Worm (Caenorhabditis elegans) whole organism, young adult: Measurements from ENCODE around the gene Y57G11C.20.

ENCODE experiments used
- B0019.2 ChIP-seq: fragments of 200-800 bp; sonication (Bioruptor generic); conservative IDR thresholded peaks from 2 replicates; pipeline ENCODE4 v1.3.6; 2022; ENCODE audit warnings: missing genetic modification reagents, missing genetic modification characterization, missing compliant biosample characterization
- B0035.1 ChIP-seq: sonication (generic microtip); optimal IDR thresholded peaks from 2 replicates; lab custom pipeline; 2016; ENCODE audit warnings: missing genetic modification characterization, mild to moderate bottlenecking, missing compliant biosample characterization, missing genotype, missing genetic modification reagents
- B0261.1 ChIP-seq: sonication (generic microtip); optimal IDR thresholded peaks from 2 replicates; lab custom pipeline; 2016; ENCODE audit warnings: mild to moderate bottlenecking, missing genetic modification characterization, moderate library complexity, missing compliant biosample characterization
- C06A6.2 ChIP-seq: fragments of 200-800 bp; sonication (Bioruptor generic); conservative IDR thresholded peaks from 2 replicates; pipeline ENCODE4 v1.3.6; 2022; ENCODE audit warnings: missing genetic modification characterization, missing compliant biosample characterization
- C17E4.6 ChIP-seq: fragments of 200-800 bp; sonication (Bioruptor generic); IDR thresholded peaks from 2 replicates; pipeline ENCODE4 v1.3.6; 2022; ENCODE audit warnings: missing genetic modification reagents, missing genetic modification characterization, missing compliant biosample characterization
- D2030.7 ChIP-seq: fragments of 200-800 bp; sonication (Bioruptor generic); IDR thresholded peaks from 2 replicates; pipeline ENCODE4 v1.3.6; 2022; ENCODE audit warnings: missing genetic modification reagents, missing genetic modification characterization, missing compliant biosample characterization
- F22D6.2 ChIP-seq: sonication (generic microtip); optimal IDR thresholded peaks from 2 replicates; lab custom pipeline; 2016; ENCODE audit warnings: mild to moderate bottlenecking, missing genetic modification characterization, missing compliant biosample characterization
- F33H1.4 ChIP-seq: fragments of 200-800 bp; sonication (Bioruptor generic); IDR thresholded peaks from 2 replicates; pipeline ENCODE4 v1.3.6; 2022; ENCODE audit warnings: missing genetic modification reagents, missing genetic modification characterization, missing compliant biosample characterization
- F49E8.2 ChIP-seq: sonication (generic microtip); optimal IDR thresholded peaks from 3 replicates; lab custom pipeline; 2017; ENCODE audit warnings: missing genetic modification characterization, mild to moderate bottlenecking, missing compliant biosample characterization, antibody characterized with exemption, moderate library complexity; ENCODE audit not compliant: insufficient read depth
- F55B11.4 ChIP-seq: sonication (generic microtip); optimal IDR thresholded peaks from 2 replicates; lab custom pipeline; 2016; ENCODE audit warnings: missing compliant biosample characterization, missing genetic modification characterization, borderline replicate concordance; ENCODE audit not compliant: insufficient read depth
- K11D2.4 ChIP-seq: fragments of 200-800 bp; sonication (Bioruptor generic); IDR thresholded peaks from 2 replicates; pipeline ENCODE4 v1.3.6; 2022; ENCODE audit warnings: missing genetic modification reagents, missing genetic modification characterization, missing compliant biosample characterization
- K12H6.12 ChIP-seq: fragments of 200-800 bp; sonication (Bioruptor generic); optimal IDR thresholded peaks from 2 replicates; lab custom pipeline; 2018; ENCODE audit warnings: mild to moderate bottlenecking, missing genetic modification characterization, missing compliant biosample characterization
- Y53F4B.3 ChIP-seq: fragments of 200-800 bp; sonication (Bioruptor generic); IDR thresholded peaks from 2 replicates; pipeline ENCODE4 v1.3.6; 2022; ENCODE audit warnings: missing genetic modification reagents, missing genetic modification characterization, missing compliant biosample characterization
- ama-1 ChIP-seq, 3 experiments: fragments of 150-350 bp in 1 of 3; sonication (generic microtip) in 2 of 3; optimal IDR thresholded peaks; 2 replicates each; lab custom pipeline; 2014 to 2018; ENCODE audit warnings: missing biosample characterization in 2 of 3, missing genetic modification characterization in 2 of 3, missing genetic modification reagents in 2 of 3
- aptf-3 ChIP-seq: fragments of 200-800 bp; sonication (Bioruptor generic); IDR thresholded peaks from 2 replicates; pipeline ENCODE4 v1.3.6; 2022; ENCODE audit warnings: missing genetic modification characterization, missing compliant biosample characterization
- athp-1 ChIP-seq: sonication (generic microtip); optimal IDR thresholded peaks from 2 replicates; lab custom pipeline; 2017; ENCODE audit warnings: mild to moderate bottlenecking, missing genetic modification characterization, missing compliant biosample characterization
- cebp-1 ChIP-seq, 2 experiments: fragments of 200-800 bp in 1 of 2; sonication (Bioruptor generic) in 1 of 2; sonication (generic microtip) in 1 of 2; IDR thresholded peaks in 1 of 2; optimal IDR thresholded peaks in 1 of 2; 2 replicates each; pipeline versions ENCODE4 v1.3.6 to Lab custom; 2017 to 2022; ENCODE audit warnings: missing compliant biosample characterization in 2 of 2, missing genetic modification characterization in 2 of 2, mild to moderate bottlenecking in 1 of 2, missing genetic modification reagents in 1 of 2, moderate library complexity in 1 of 2
- ceh-27 ChIP-seq: fragments of 200-800 bp; sonication (Bioruptor generic); optimal IDR thresholded peaks from 2 replicates; lab custom pipeline; 2018; ENCODE audit warnings: mild to moderate bottlenecking, missing genetic modification characterization, moderate library complexity, missing compliant biosample characterization
- ceh-40 ChIP-seq: fragments of 200-800 bp; sonication (Bioruptor generic); IDR thresholded peaks from 2 replicates; pipeline ENCODE4 v1.3.6; 2022; ENCODE audit warnings: missing genetic modification characterization, missing compliant biosample characterization
- chd-7 ChIP-seq: sonication (generic microtip); optimal IDR thresholded peaks from 2 replicates; lab custom pipeline; 2016; ENCODE audit warnings: mild to moderate bottlenecking, missing genetic modification characterization, moderate library complexity, missing compliant biosample characterization
- dpff-1 ChIP-seq: sonication (generic microtip); optimal IDR thresholded peaks from 2 replicates; lab custom pipeline; 2017; ENCODE audit warnings: mild to moderate bottlenecking, missing genetic modification characterization, missing compliant biosample characterization
- dpl-1 ChIP-seq: fragments of 150-350 bp; optimal IDR thresholded peaks from 2 replicates; lab custom pipeline; 2014; ENCODE audit warnings: missing biosample characterization, missing genetic modification reagents, missing genetic modification characterization
- efl-1 ChIP-seq: fragments of 150-350 bp; optimal IDR thresholded peaks from 2 replicates; lab custom pipeline; 2014; ENCODE audit warnings: missing biosample characterization, missing genetic modification reagents, missing genetic modification characterization
- egl-18 ChIP-seq: fragments of 200-800 bp; sonication (Bioruptor generic); IDR thresholded peaks from 2 replicates; pipeline ENCODE4 v1.3.6; 2022; ENCODE audit warnings: missing genetic modification reagents, missing genetic modification characterization, missing compliant biosample characterization
- egrh-3 ChIP-seq: fragments of 200-800 bp; sonication (Bioruptor generic); IDR thresholded peaks from 2 replicates; pipeline ENCODE4 v1.3.6; 2022; ENCODE audit warnings: missing genetic modification reagents, missing genetic modification characterization, missing compliant biosample characterization
- hlh-12 ChIP-seq: sonication (generic microtip); optimal IDR thresholded peaks from 2 replicates; lab custom pipeline; 2016; ENCODE audit warnings: missing genetic modification characterization, missing compliant biosample characterization
- hlh-26 ChIP-seq: fragments of 200-800 bp; sonication (Bioruptor generic); conservative IDR thresholded peaks from 2 replicates; pipeline ENCODE4 v1.3.6; 2022; ENCODE audit warnings: missing genetic modification reagents, missing genetic modification characterization, missing compliant biosample characterization
- hmg-1.2 ChIP-seq: fragments of 200-800 bp; sonication (Bioruptor generic); IDR thresholded peaks from 2 replicates; pipeline ENCODE4 v1.3.6; 2022; ENCODE audit warnings: missing genetic modification reagents, missing genetic modification characterization, missing compliant biosample characterization
- hrde-1 ChIP-seq: sonication (generic microtip); optimal IDR thresholded peaks from 2 replicates; lab custom pipeline; 2016; ENCODE audit warnings: missing genetic modification characterization, mild to moderate bottlenecking, missing compliant biosample characterization, moderate library complexity, missing genotype, missing genetic modification reagents, borderline replicate concordance
- lag-1 ChIP-seq: fragments of 200-800 bp; sonication (Bioruptor generic); IDR thresholded peaks from 2 replicates; pipeline ENCODE4 v1.3.6; 2022; ENCODE audit warnings: missing genetic modification reagents, missing genetic modification characterization, missing compliant biosample characterization
- let-607 ChIP-seq, 2 experiments: fragments of 200-800 bp in 1 of 2; sonication (Bioruptor generic) in 1 of 2; sonication (generic microtip) in 1 of 2; optimal IDR thresholded peaks; 2 replicates each; lab custom pipeline; 2016 to 2018; ENCODE audit warnings: mild to moderate bottlenecking in 2 of 2, missing compliant biosample characterization in 2 of 2, missing genetic modification characterization in 2 of 2, moderate library complexity in 2 of 2, missing genotype in 1 of 2
- lin-54 ChIP-seq: fragments of 200-800 bp; sonication (Bioruptor generic); optimal IDR thresholded peaks from 2 replicates; lab custom pipeline; 2018; ENCODE audit warnings: mild to moderate bottlenecking, missing genetic modification characterization, missing compliant biosample characterization
- lsl-1 ChIP-seq: fragments of 200-800 bp; sonication (Bioruptor generic); optimal IDR thresholded peaks from 2 replicates; lab custom pipeline; 2018; ENCODE audit warnings: mild to moderate bottlenecking, missing genetic modification characterization, moderate library complexity, missing compliant biosample characterization
- madf-8 ChIP-seq: fragments of 200-800 bp; sonication (Bioruptor generic); conservative IDR thresholded peaks from 2 replicates; pipeline ENCODE4 v1.3.6; 2022; ENCODE audit warnings: missing genetic modification reagents, missing genetic modification characterization, missing compliant biosample characterization
- mel-28 ChIP-seq: sonication (generic microtip); optimal IDR thresholded peaks from 2 replicates; lab custom pipeline; 2016; ENCODE audit warnings: borderline replicate concordance, mild to moderate bottlenecking, missing genetic modification characterization, missing compliant biosample characterization
- nfya-1 ChIP-seq: sonication (generic microtip); optimal IDR thresholded peaks from 2 replicates; lab custom pipeline; 2017; ENCODE audit warnings: antibody characterized with exemption, missing compliant biosample characterization, missing genetic modification characterization, borderline replicate concordance; ENCODE audit not compliant: insufficient read depth
- nhr-120 ChIP-seq: fragments of 200-800 bp; sonication (Bioruptor generic); IDR thresholded peaks from 2 replicates; pipeline ENCODE4 v1.3.6; 2022; ENCODE audit warnings: missing genetic modification characterization, missing compliant biosample characterization
- pbrm-1 ChIP-seq: fragments of 200-800 bp; sonication (Bioruptor generic); IDR thresholded peaks from 2 replicates; pipeline ENCODE4 v1.3.6; 2022; ENCODE audit warnings: missing genetic modification reagents, missing genetic modification characterization, missing compliant biosample characterization
- rcor-1 ChIP-seq: fragments of 200-800 bp; sonication (Bioruptor generic); IDR thresholded peaks from 2 replicates; pipeline ENCODE4 v1.3.6; 2022; ENCODE audit warnings: missing genetic modification reagents, missing genetic modification characterization, missing compliant biosample characterization
- rec-8 ChIP-seq, 2 experiments: sonication (generic microtip); optimal IDR thresholded peaks; 2 replicates each; lab custom pipeline; 2016; ENCODE audit warnings: mild to moderate bottlenecking in 2 of 2, missing genetic modification characterization in 2 of 2, missing genetic modification reagents in 2 of 2, missing genotype in 2 of 2, missing biosample characterization in 1 of 2, missing compliant biosample characterization in 1 of 2, moderate library complexity in 1 of 2
- repo-1 ChIP-seq: sonication (generic microtip); optimal IDR thresholded peaks from 2 replicates; lab custom pipeline; 2017; ENCODE audit warnings: mild to moderate bottlenecking, missing genetic modification characterization, missing compliant biosample characterization
- snpc-1.1 ChIP-seq: sonication (generic microtip); optimal IDR thresholded peaks from 2 replicates; lab custom pipeline; 2017; ENCODE audit warnings: missing genetic modification characterization, mild to moderate bottlenecking, missing compliant biosample characterization, antibody characterized with exemption, moderate library complexity, missing genotype, missing genetic modification reagents; ENCODE audit not compliant: insufficient read depth
- snpc-4 ChIP-seq, 5 experiments: fragments of 150-350 bp in 1 of 5; sonication (generic microtip) in 4 of 5; optimal IDR thresholded peaks; 2 replicates each; lab custom pipeline; 2014 to 2018; ENCODE audit warnings: missing genetic modification characterization in 5 of 5, missing biosample characterization in 3 of 5, antibody characterized with exemption in 2 of 5, mild to moderate bottlenecking in 2 of 5, missing compliant biosample characterization in 2 of 5, missing genotype in 2 of 5, moderate library complexity in 2 of 5, missing genetic modification reagents in 1 of 5
- unc-62 ChIP-seq: fragments of 150-350 bp; optimal IDR thresholded peaks from 2 replicates; lab custom pipeline; 2014; ENCODE audit warnings: missing biosample characterization, missing genetic modification reagents, missing genetic modification characterization
- ztf-3 ChIP-seq: fragments of 200-800 bp; sonication (Bioruptor generic); optimal IDR thresholded peaks from 2 replicates; lab custom pipeline; 2018; ENCODE audit warnings: mild to moderate bottlenecking, missing genetic modification characterization, missing compliant biosample characterization

Gene Y57G11C.20

DNA sequence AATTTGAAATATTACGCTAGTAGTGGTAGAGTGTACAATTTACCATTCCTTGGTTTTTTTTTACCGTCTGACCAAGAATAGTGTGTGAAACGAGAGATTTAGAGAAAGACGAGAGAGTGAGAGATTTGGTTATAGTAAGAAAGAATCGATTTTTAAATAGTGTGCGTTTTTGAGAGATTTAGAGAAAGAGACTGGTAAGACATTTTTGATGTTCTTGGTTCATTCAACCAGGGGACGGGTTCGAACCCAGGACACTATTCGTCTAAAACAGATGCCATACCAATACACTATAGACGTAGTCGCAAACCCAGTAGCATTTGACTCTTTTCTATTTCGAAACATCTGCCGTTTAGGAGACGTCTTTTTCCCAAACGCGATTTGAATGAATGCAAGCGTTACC lies 5.1 kb upstream of the Y57G11C.20 start (continued):
- peak; percentile 66 for TF ChIP-seq B0035.1
- no peak for TF ChIP-seq B0019.2 (GFP tag; lab: Robert Waterston, UW)
- no peak for TF ChIP-seq egrh-3
- TF ChIP-seq mel-28 (tag; lab: Kevin White, UChicago) = no peak
- TF ChIP-seq rcor-1 = peak; percentile 72
- TF ChIP-seq nfya-1 (tag; lab: Kevin White, UChicago) = no peak
- peak; percentile 53 for TF ChIP-seq snpc-1.1 (tag; lab: Kevin White, UChicago)
- peak; percentile 59 for TF ChIP-seq F22D6.2 (tag; lab: Kevin White, UChicago)
- TF ChIP-seq hrde-1 (tag; lab: Kevin White, UChicago) = peak; percentile 60
- TF ChIP-seq snpc-4 (GFP tag; optimal IDR thresholded peaks at IDR 0.05; lab: Kevin White, UChicago) = peak; percentile 90
- peak; percentile 72 to 97 (median 94) for TF ChIP-seq snpc-4 (tag; optimal IDR thresholded peaks at IDR 0.05; lab: Kevin White, UChicago)
- no peak for TF ChIP-seq hlh-26
- TF ChIP-seq let-607 (tag; optimal IDR thresholded peaks at IDR 0.05; lab: Kevin White, UChicago) = peak; percentile 67 to 79
- peak; percentile 38 for TF ChIP-seq hlh-12 (tag; lab: Kevin White, UChicago)
- TF ChIP-seq lag-1 (GFP tag; lab: Robert Waterston, UW) = no peak
- TF ChIP-seq lsl-1 (GFP tag; lab: Kevin White, UChicago) = peak; percentile 51
- TF ChIP-seq ceh-40 (GFP tag; lab: Robert Waterston, UW) = no peak
- peak; percentile 50 for TF ChIP-seq F33H1.4 (GFP tag; lab: Robert Waterston, UW)
- TF ChIP-seq B0261.1 = peak; percentile 79
- peak; percentile 44 to 55 for TF ChIP-seq rec-8 (tag; optimal IDR thresholded peaks at IDR 0.05; lab: Kevin White, UChicago)
- TF ChIP-seq cebp-1 (GFP tag; IDR thresholded peaks at IDR 0.05; lab: Robert Waterston, UW) = no peak
- peak; percentile 78 for TF ChIP-seq cebp-1 (tag; optimal IDR thresholded peaks at IDR 0.05; lab: Kevin White, UChicago)
- peak; percentile 83; the same call in 1 of the 2 replicates for TF ChIP-seq C17E4.6
- peak; percentile 80 for TF ChIP-seq pbrm-1 (GFP tag; lab: Robert Waterston, UW)
- TF ChIP-seq ztf-3 = no peak
- no peak for TF ChIP-seq unc-62 (GFP tag; lab: Kevin White, UChicago)
- 0 out of 2 replicates have a peak, but pooled peaks have one; percentile 12 for TF ChIP-seq madf-8
- TF ChIP-seq ceh-27 = no peak
- peak; percentile 78 for TF ChIP-seq repo-1 (tag; lab: Kevin White, UChicago)
- TF ChIP-seq C06A6.2 = no peak
- peak; percentile 14 for TF ChIP-seq efl-1
- peak; percentile 60 for TF ChIP-seq dpff-1 (tag; lab: Kevin White, UChicago)
- no peak for TF ChIP-seq chd-7
- TF ChIP-seq D2030.7 (GFP tag; lab: Robert Waterston, UW) = peak; percentile 72
- TF ChIP-seq ama-1 (optimal IDR thresholded peaks at IDR 0.05; lab: Kevin White, UChicago) = no peak
- TF ChIP-seq ama-1 (GFP tag; optimal IDR thresholded peaks at IDR 0.05; lab: Kevin White, UChicago) = peak in 1 of 2 experiments; percentile 47
- TF ChIP-seq egl-18 = no peak
- TF ChIP-seq F55B11.4 (tag; lab: Kevin White, UChicago) = no peak
- TF ChIP-seq F49E8.2 (tag; lab: Kevin White, UChicago) = peak; percentile 66
- TF ChIP-seq aptf-3 = no peak
- no peak for TF ChIP-seq nhr-120 (GFP tag; lab: Robert Waterston, UW)
- peak; percentile 43 for TF ChIP-seq K12H6.12 (tag; lab: Kevin White, UChicago)
- TF ChIP-seq dpl-1 (GFP tag; lab: Kevin White, UChicago) = no peak
- peak; percentile 94 for TF ChIP-seq hmg-1.2 (GFP tag; lab: Robert Waterston, UW)
- no peak for TF ChIP-seq athp-1 (tag; lab: Kevin White, UChicago)
- 0 out of 2 replicates have a peak, but pooled peaks have one; percentile 34 for TF ChIP-seq Y53F4B.3 (GFP tag; lab: Robert Waterston, UW)
- peak; percentile 76 for TF ChIP-seq lin-54
- peak; percentile 75; the same call in 1 of the 2 replicates for TF ChIP-seq K11D2.4 (GFP tag; lab: Robert Waterston, UW)
